Fruit fly (Drosophila melanogaster) whole organism: ENCODE data around the gene CG7300.

Experiments used
- CG8478 ChIP-seq: fragments of >200 bp; optimal IDR thresholded peaks from 2 replicates; lab custom pipeline; 2018; ENCODE audit warnings: inconsistent platforms
- EcR ChIP-seq, 2 experiments: fragments of >200 bp; optimal IDR thresholded peaks; 2 replicates each; lab custom pipeline; 2017; ENCODE audit warnings: missing biosample characterization in 2 of 2, missing genetic modification characterization in 2 of 2, missing genetic modification reagents in 2 of 2
- pan ChIP-seq: fragments of >200 bp; optimal IDR thresholded peaks from 2 replicates; lab custom pipeline; 2017

dm6 chr2L:10729955-10730354 lies 32.1 kb upstream of the CG7300 start, which contains the start of gene CG17118:
- TF ChIP-seq pan (lab: Kevin White, UChicago) (no peak), EcR (GFP tag; optimal IDR thresholded peaks at IDR 0.05; lab: Kevin White, UChicago) (no peak), CG8478 (lab: Kevin White, UChicago) (no peak)
